Fruit fly (Drosophila melanogaster) whole organism, wandering third instar larva: ENCODE data around the gene Irbp18.
A peak's percentile ranks its signal among the peaks of the same experiment; 100 is the strongest.

Source experiments
- Abd-B ChIP-seq: fragments of >200 bp; optimal IDR thresholded peaks from 2 replicates; lab custom pipeline; 2017; ENCODE audit warnings: missing biosample characterization, missing genetic modification characterization
- CrebA ChIP-seq: fragments of 200-800 bp; sonication (Bioruptor generic); optimal IDR thresholded peaks from 2 replicates; lab custom pipeline; 2016; ENCODE audit warnings: missing biosample characterization, mild to moderate bottlenecking, missing genetic modification characterization, borderline replicate concordance
- Myc ChIP-seq: fragments of >200 bp; optimal IDR thresholded peaks from 2 replicates; lab custom pipeline; 2017
- psq ChIP-seq: fragments of 200-800 bp; sonication (Bioruptor generic); optimal IDR thresholded peaks from 3 replicates; lab custom pipeline; 2017; ENCODE audit warnings: missing biosample characterization, mild to moderate bottlenecking, missing genetic modification characterization, moderate library complexity
- sage ChIP-seq: fragments of 200-800 bp; sonication (Bioruptor generic); optimal IDR thresholded peaks from 2 replicates; lab custom pipeline; 2016; ENCODE audit warnings: missing biosample characterization, mild to moderate bottlenecking, missing genetic modification characterization

- TF ChIP-seq CrebA (GFP tag; lab: Kevin White, UChicago) (no peak), psq (GFP tag; lab: Kevin White, UChicago) (peak; percentile 18), Myc (lab: Kevin White, UChicago) (no peak), Abd-B (GFP tag; lab: Kevin White, UChicago) (no peak), sage (no peak)
These were observed 22.0 kb upstream of the Irbp18 start for dm6 chr3L:11119901-11120418.
